Worm (Caenorhabditis elegans) whole organism, midembryonic: Measurements from ENCODE around the gene F56B6.6.

ENCODE experiments used
- T22C8.4 ChIP-seq: fragments of 200-800 bp; sonication (Bioruptor generic); IDR thresholded peaks from 2 replicates; pipeline ENCODE4 v1.3.6; 2022; ENCODE audit warnings: missing genetic modification characterization, missing compliant biosample characterization
- flt-1 ChIP-seq: fragments of 200-800 bp; sonication (Bioruptor generic); IDR thresholded peaks from 2 replicates; pipeline ENCODE4 v1.3.6; 2022; ENCODE audit warnings: missing genetic modification characterization, missing compliant biosample characterization
- ztf-29 ChIP-seq: fragments of 200-800 bp; sonication (Bioruptor generic); IDR thresholded peaks from 2 replicates; pipeline ENCODE4 v1.3.6; 2022; ENCODE audit warnings: missing genetic modification reagents, missing genetic modification characterization, missing compliant biosample characterization

DNA sequence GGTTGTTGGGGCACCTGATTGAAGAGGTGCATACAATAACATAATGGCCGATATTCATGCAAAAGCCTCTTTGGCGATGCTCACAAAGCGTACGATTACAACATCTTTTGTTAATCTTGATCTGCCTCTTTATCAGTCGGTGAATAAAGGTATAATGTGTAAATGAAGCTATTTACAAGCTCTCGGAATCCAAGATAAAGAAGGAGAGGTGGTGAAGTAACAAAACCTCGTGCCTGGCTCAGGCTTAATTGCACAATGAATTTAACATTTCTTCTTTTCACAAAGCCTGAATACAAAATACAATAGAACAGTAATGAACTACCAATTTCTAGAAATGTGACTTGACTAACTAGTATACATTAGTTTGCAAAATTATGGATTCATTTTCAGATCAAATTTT, 25.6 kb downstream of the F56B6.6 start:
- TF ChIP-seq T22C8.4 (GFP tag; lab: Robert Waterston, UW) (no peak), ztf-29 (no peak), flt-1 (GFP tag; lab: Robert Waterston, UW) (no peak)
